Worm (Caenorhabditis elegans) whole organism, late embryonic: Measurements from ENCODE around the gene Y53G8AM.8.

Experiments used
- ama-1 ChIP-seq: fragments of 150-350 bp; optimal IDR thresholded peaks from 2 replicates; lab custom pipeline; 2014
- ceh-2 ChIP-seq: sonication (generic microtip); optimal IDR thresholded peaks from 2 replicates; lab custom pipeline; 2016; ENCODE audit warnings: missing genotype, missing genetic modification characterization, missing compliant biosample characterization
- ceh-24 ChIP-seq: sonication (generic microtip); optimal IDR thresholded peaks from 2 replicates; lab custom pipeline; 2016; ENCODE audit warnings: mild to moderate bottlenecking, missing genetic modification characterization, missing compliant biosample characterization
- elt-2 ChIP-seq: sonication (generic microtip); optimal IDR thresholded peaks from 2 replicates; lab custom pipeline; 2016; ENCODE audit warnings: missing genetic modification reagents, missing genetic modification characterization, missing compliant biosample characterization
- fkh-6 ChIP-seq: sonication (generic microtip); optimal IDR thresholded peaks from 2 replicates; lab custom pipeline; 2016; ENCODE audit warnings: missing genetic modification characterization, missing compliant biosample characterization
- lin-11 ChIP-seq: fragments of 200-800 bp; sonication (Bioruptor generic); optimal IDR thresholded peaks from 2 replicates; lab custom pipeline; 2018; ENCODE audit warnings: mild to moderate bottlenecking, missing genetic modification characterization, missing compliant biosample characterization
- mec-3 ChIP-seq: sonication (generic microtip); optimal IDR thresholded peaks from 2 replicates; lab custom pipeline; 2016; ENCODE audit warnings: borderline replicate concordance, missing genetic modification characterization, missing compliant biosample characterization
- pha-4 ChIP-seq: fragments of 150-350 bp; optimal IDR thresholded peaks from 2 replicates; lab custom pipeline; 2018; ENCODE audit warnings: missing biosample characterization, missing genetic modification reagents, missing genetic modification characterization
- pros-1 ChIP-seq: fragments of 150-350 bp; optimal IDR thresholded peaks from 2 replicates; lab custom pipeline; 2014; ENCODE audit warnings: missing biosample characterization, missing genetic modification reagents, missing genetic modification characterization
- unc-42 ChIP-seq: sonication (generic microtip); optimal IDR thresholded peaks from 2 replicates; lab custom pipeline; 2016; ENCODE audit warnings: missing genotype, missing genetic modification characterization, missing compliant biosample characterization
- unc-55 ChIP-seq: sonication (generic microtip); optimal IDR thresholded peaks from 2 replicates; lab custom pipeline; 2017; ENCODE audit warnings: missing biosample characterization, missing genetic modification reagents, missing genetic modification characterization

DNA sequence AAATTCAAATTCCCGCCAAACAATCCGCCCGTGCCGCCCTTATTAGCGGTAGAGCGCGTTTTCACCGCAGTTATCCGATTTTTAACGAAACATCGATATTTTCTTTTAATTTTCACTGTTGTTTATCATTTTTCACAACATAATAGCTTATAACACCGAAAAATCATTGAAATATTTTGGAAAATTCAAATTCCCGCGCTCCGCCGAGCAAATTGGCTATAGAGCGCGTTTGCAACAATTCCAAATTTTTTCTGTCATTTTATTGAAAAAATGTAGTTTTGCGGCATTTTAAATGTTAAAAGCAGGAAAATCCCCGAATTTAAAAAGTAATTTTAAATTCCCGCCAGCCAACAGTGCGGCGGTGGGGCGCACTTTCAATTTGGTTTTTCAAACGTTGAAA lies 31.2 kb upstream of the Y53G8AM.8 start:
- TF ChIP-seq ceh-2 (no peak), ceh-24 (tag; lab: Kevin White, UChicago) (no peak), ama-1 (lab: Kevin White, UChicago) (no peak), unc-42 (no peak), unc-55 (GFP tag; lab: Kevin White, UChicago) (no peak), pha-4 (tag; lab: Kevin White, UChicago) (no peak), pros-1 (tag; lab: Kevin White, UChicago) (no peak), lin-11 (tag; lab: Kevin White, UChicago) (no peak), elt-2 (no peak), fkh-6 (tag; lab: Kevin White, UChicago) (no peak), mec-3 (tag; lab: Kevin White, UChicago) (no peak)
